Worm (Caenorhabditis elegans): Measurements from ENCODE around the gene M163.9.

M163.9 gene

ce11 chrX:14430436-14430835 is 38.9 kb upstream of the M163.9 start:
- no peak for TF ChIP-seq C34F6.9 (tag; optimal IDR thresholded peaks at IDR 0.05)
- TF ChIP-seq unc-55 (GFP tag; optimal IDR thresholded peaks at IDR 0.05), result no peak
- TF ChIP-seq unc-62 (GFP tag; optimal IDR thresholded peaks at IDR 0.05), result no peak
- no peak for TF ChIP-seq nhr-23 (tag; optimal IDR thresholded peaks at IDR 0.05)
- TF ChIP-seq nhr-77 (tag; optimal IDR thresholded peaks at IDR 0.05), result no peak
- no peak for TF ChIP-seq fos-1 (tag; optimal IDR thresholded peaks at IDR 0.05)
- no peak for TF ChIP-seq nhr-6 (tag; optimal IDR thresholded peaks at IDR 0.05)
- TF ChIP-seq skn-1 (tag; optimal IDR thresholded peaks at IDR 0.05), result no peak
- TF ChIP-seq lin-13 (GFP tag; optimal IDR thresholded peaks at IDR 0.05), result no peak
- no peak for TF ChIP-seq crh-2 (tag; optimal IDR thresholded peaks at IDR 0.05)
- TF ChIP-seq peb-1 (tag; optimal IDR thresholded peaks at IDR 0.05), result no peak
- TF ChIP-seq elt-1 (tag; optimal IDR thresholded peaks at IDR 0.05), result no peak
- TF ChIP-seq mab-5 (tag; optimal IDR thresholded peaks at IDR 0.05), result no peak
- no peak for TF ChIP-seq lsy-2 (tag; optimal IDR thresholded peaks at IDR 0.05)
- TF ChIP-seq alr-1 (tag; optimal IDR thresholded peaks at IDR 0.05), result no peak
- TF ChIP-seq ceh-16 (tag; optimal IDR thresholded peaks at IDR 0.05), result no peak
- TF ChIP-seq ztf-4 (tag; optimal IDR thresholded peaks at IDR 0.05), result no peak
- no peak for TF ChIP-seq egl-27 (tag; optimal IDR thresholded peaks at IDR 0.05)
- TF ChIP-seq sma-3 (GFP tag; optimal IDR thresholded peaks at IDR 0.05), result no peak

- no peak for TF ChIP-seq ceh-16 (tag; optimal IDR thresholded peaks at IDR 0.05)
- TF ChIP-seq unc-39 (tag; optimal IDR thresholded peaks at IDR 0.05), result no peak
- TF ChIP-seq ztf-4 (tag; optimal IDR thresholded peaks at IDR 0.05), result no peak
- TF ChIP-seq skn-1 (tag; optimal IDR thresholded peaks at IDR 0.05), result no peak
These were observed 33.7 kb upstream of the M163.9 start for ce11 chrX:14435648-14436155.

ce11 chrX:14437806-14438205 is 31.6 kb upstream of the M163.9 start:
- TF ChIP-seq sma-3 (GFP tag; optimal IDR thresholded peaks at IDR 0.05) (peak; percentile 42), fos-1 (tag; optimal IDR thresholded peaks at IDR 0.05) (peak; percentile 25), egl-27 (tag; optimal IDR thresholded peaks at IDR 0.05) (peak; percentile 2)

- TF ChIP-seq ZK546.5 (tag; optimal IDR thresholded peaks at IDR 0.05) (no peak), lsy-2 (tag; optimal IDR thresholded peaks at IDR 0.05) (no peak), nhr-77 (tag; optimal IDR thresholded peaks at IDR 0.05) (no peak), Y55F3AM.14 (GFP tag; optimal IDR thresholded peaks at IDR 0.05) (no peak), ztf-1 (GFP tag; conservative IDR thresholded peaks at IDR 0.05) (no peak), gmeb-1 (tag; optimal IDR thresholded peaks at IDR 0.05) (no peak), mab-5 (tag; optimal IDR thresholded peaks at IDR 0.05) (no peak), nhr-11 (tag; optimal IDR thresholded peaks at IDR 0.05) (no peak), blmp-1 (tag; optimal IDR thresholded peaks at IDR 0.05; ENCODE audit: insufficient read depth) (no peak), unc-62 (GFP tag; optimal IDR thresholded peaks at IDR 0.05) (no peak), mbf-1 (tag; optimal IDR thresholded peaks at IDR 0.05) (no peak), lin-39 (tag; optimal IDR thresholded peaks at IDR 0.05) (no peak), zag-1 (tag; optimal IDR thresholded peaks at IDR 0.05) (no peak), C34F6.9 (tag; optimal IDR thresholded peaks at IDR 0.05) (no peak)
These were observed 27.1 kb upstream of the M163.9 start, which contains the start of gene F23D12.3 for ce11 chrX:14442321-14442720. F23D12.3 (plus strand) TSS chrX:14442621.

- TF ChIP-seq ztf-4 (tag; optimal IDR thresholded peaks at IDR 0.05) (no peak), nhr-237 (tag; optimal IDR thresholded peaks at IDR 0.05) (no peak), C34F6.9 (tag; optimal IDR thresholded peaks at IDR 0.05) (no peak), sma-3 (GFP tag; optimal IDR thresholded peaks at IDR 0.05) (no peak), alr-1 (tag; optimal IDR thresholded peaks at IDR 0.05) (no peak), nhr-6 (tag; optimal IDR thresholded peaks at IDR 0.05) (no peak), lsy-2 (tag; optimal IDR thresholded peaks at IDR 0.05) (no peak), nhr-25 (tag; optimal IDR thresholded peaks at IDR 0.05) (no peak), lin-13 (GFP tag; optimal IDR thresholded peaks at IDR 0.05) (no peak), ama-1 (optimal IDR thresholded peaks at IDR 0.05) (no peak), ceh-16 (tag; optimal IDR thresholded peaks at IDR 0.05) (no peak), peb-1 (tag; optimal IDR thresholded peaks at IDR 0.05) (no peak), fos-1 (tag; optimal IDR thresholded peaks at IDR 0.05) (no peak), skn-1 (tag; optimal IDR thresholded peaks at IDR 0.05) (no peak)
These were observed 24.7 kb upstream of the M163.9 start, which contains the start of gene F23D12.4 for ce11 chrX:14444701-14445100. F23D12.4 (plus strand) TSS chrX:14445001.

- TF ChIP-seq ama-1 (optimal IDR thresholded peaks at IDR 0.05) (no peak), R02D3.7 (tag; optimal IDR thresholded peaks at IDR 0.05) (no peak), peb-1 (tag; optimal IDR thresholded peaks at IDR 0.05) (no peak), elt-3 (tag; optimal IDR thresholded peaks at IDR 0.05) (no peak), elt-1 (tag; optimal IDR thresholded peaks at IDR 0.05) (no peak)
These were observed 21.9 kb upstream of the M163.9 start for ce11 chrX:14447498-14447897.
